Fruit fly (Drosophila melanogaster) whole organism, embryonic: Measurements from ENCODE around the gene Nse1.

Experiments used
- Adf1 ChIP-seq: fragments of 200-800 bp; sonication (Bioruptor generic); IDR thresholded peaks from 2 replicates; pipeline ENCODE4 v1.3.6; 2022; ENCODE audit warnings: missing biosample characterization, missing genetic modification characterization
- CG10267 ChIP-seq: fragments of 200-800 bp; sonication (Bioruptor generic); optimal IDR thresholded peaks from 2 replicates; lab custom pipeline; 2018; ENCODE audit warnings: missing biosample characterization, mild to moderate bottlenecking, missing genetic modification characterization, moderate library complexity
- CG10274 ChIP-seq: fragments of 200-800 bp; sonication (Bioruptor generic); optimal IDR thresholded peaks from 3 replicates; lab custom pipeline; 2017; ENCODE audit warnings: missing biosample characterization, mild to moderate bottlenecking, missing genetic modification characterization
- CG10366 ChIP-seq: fragments of 200-800 bp; sonication (Bioruptor generic); IDR thresholded peaks from 2 replicates; pipeline ENCODE4 v1.3.6; 2022; ENCODE audit warnings: missing biosample characterization, missing genetic modification characterization
- CG12769 ChIP-seq: fragments of 200-800 bp; sonication (Bioruptor generic); optimal IDR thresholded peaks from 2 replicates; lab custom pipeline; 2019; ENCODE audit warnings: missing biosample characterization, mild to moderate bottlenecking, missing genetic modification characterization, moderate library complexity
- CG13123 ChIP-seq: fragments of 200-800 bp; sonication (Bioruptor generic); optimal IDR thresholded peaks from 2 replicates; lab custom pipeline; 2016; ENCODE audit warnings: missing biosample characterization, missing genetic modification characterization
- CG14050 ChIP-seq: fragments of 200-800 bp; sonication (Bioruptor generic); IDR thresholded peaks from 3 replicates; pipeline ENCODE4 v1.3.6; 2022; ENCODE audit warnings: missing biosample characterization, missing genetic modification characterization
- CG15073 ChIP-seq: fragments of 200-800 bp; sonication (Bioruptor generic); optimal IDR thresholded peaks from 2 replicates; lab custom pipeline; 2016; ENCODE audit warnings: missing biosample characterization, missing genetic modification characterization
- CG15479 ChIP-seq: fragments of 200-800 bp; sonication (Bioruptor generic); optimal IDR thresholded peaks from 3 replicates; lab custom pipeline; 2019; ENCODE audit warnings: missing biosample characterization, mild to moderate bottlenecking, missing genetic modification characterization, moderate library complexity
- CG17385 ChIP-seq: fragments of 200-800 bp; sonication (Bioruptor generic); optimal IDR thresholded peaks from 3 replicates; lab custom pipeline; 2018; ENCODE audit warnings: missing biosample characterization, mild to moderate bottlenecking, missing genetic modification characterization
- CG17568 ChIP-seq: fragments of 200-800 bp; sonication (Bioruptor generic); optimal IDR thresholded peaks from 2 replicates; lab custom pipeline; 2018; ENCODE audit warnings: missing biosample characterization, mild to moderate bottlenecking, missing genetic modification characterization, moderate library complexity
- CG18764 ChIP-seq: fragments of 200-800 bp; sonication (Bioruptor generic); optimal IDR thresholded peaks from 3 replicates; lab custom pipeline; 2016; ENCODE audit warnings: missing biosample characterization, missing genetic modification characterization
- CG3163 ChIP-seq: fragments of 200-800 bp; sonication (Bioruptor generic); optimal IDR thresholded peaks from 3 replicates; lab custom pipeline; 2016; ENCODE audit warnings: missing biosample characterization, missing genetic modification characterization
- CG34422 ChIP-seq: fragments of 200-800 bp; sonication (Bioruptor generic); IDR thresholded peaks from 3 replicates; pipeline ENCODE4 v1.3.6; 2022; ENCODE audit warnings: missing biosample characterization, missing genetic modification characterization
- CG4404 ChIP-seq: fragments of 200-800 bp; sonication (Bioruptor generic); IDR thresholded peaks from 2 replicates; pipeline ENCODE4 v1.3.6; 2022; ENCODE audit warnings: missing biosample characterization, missing genetic modification characterization
- CG6272 ChIP-seq: fragments of 200-800 bp; sonication (Bioruptor generic); IDR thresholded peaks from 2 replicates; pipeline ENCODE4 v1.3.6; 2022; ENCODE audit warnings: missing biosample characterization, missing genetic modification characterization
- CG6683 ChIP-seq: fragments of 200-800 bp; sonication (Bioruptor generic); optimal IDR thresholded peaks from 2 replicates; lab custom pipeline; 2017; ENCODE audit warnings: missing biosample characterization, mild to moderate bottlenecking, missing genetic modification characterization, missing genetic modification reagents
- CG6813 ChIP-seq: fragments of 200-800 bp; sonication (Bioruptor generic); optimal IDR thresholded peaks from 2 replicates; lab custom pipeline; 2017; ENCODE audit warnings: missing biosample characterization, missing genetic modification characterization, mild to moderate bottlenecking, moderate library complexity, missing genetic modification reagents
- CG7745 ChIP-seq: fragments of 200-800 bp; sonication (Bioruptor generic); optimal IDR thresholded peaks from 2 replicates; lab custom pipeline; 2018; ENCODE audit warnings: missing biosample characterization, mild to moderate bottlenecking, missing genetic modification characterization, moderate library complexity
- CTCF ChIP-seq: fragments of 200-800 bp; sonication (Bioruptor generic); optimal IDR thresholded peaks from 2 replicates; lab custom pipeline; 2017; ENCODE audit warnings: missing biosample characterization, mild to moderate bottlenecking, missing genetic modification characterization, moderate library complexity
- Doc3 ChIP-seq: fragments of 200-800 bp; sonication (Bioruptor generic); IDR thresholded peaks from 3 replicates; pipeline ENCODE4 v1.3.6; 2022; ENCODE audit warnings: missing biosample characterization, missing genetic modification characterization; ENCODE audit not compliant: partially characterized antibody
- Fer3 ChIP-seq: fragments of 200-800 bp; sonication (Bioruptor generic); optimal IDR thresholded peaks from 2 replicates; lab custom pipeline; 2018; ENCODE audit warnings: missing biosample characterization, mild to moderate bottlenecking, missing genetic modification characterization, moderate library complexity
- H15 ChIP-seq: fragments of 200-800 bp; sonication (Bioruptor generic); IDR thresholded peaks from 3 replicates; pipeline ENCODE4 v1.3.6; 2022; ENCODE audit warnings: missing biosample characterization, missing genetic modification characterization
- HLH3B ChIP-seq: fragments of 200-800 bp; sonication (Bioruptor generic); IDR thresholded peaks from 2 replicates; pipeline ENCODE4 v1.3.6; 2022; ENCODE audit warnings: missing biosample characterization, missing genetic modification characterization
- MTF-1 ChIP-seq: fragments of 200-800 bp; sonication (Bioruptor generic); optimal IDR thresholded peaks from 2 replicates; lab custom pipeline; 2018; ENCODE audit warnings: missing biosample characterization, mild to moderate bottlenecking, missing genetic modification characterization, borderline replicate concordance
- Rfx ChIP-seq: fragments of 200-800 bp; sonication (Bioruptor generic); IDR thresholded peaks from 2 replicates; pipeline ENCODE4 v1.3.6; 2022; ENCODE audit warnings: missing biosample characterization, missing genetic modification characterization
- Rx ChIP-seq: fragments of 200-800 bp; sonication (Bioruptor generic); IDR thresholded peaks from 2 replicates; pipeline ENCODE4 v1.3.6; 2022; ENCODE audit warnings: missing biosample characterization, missing genetic modification characterization
- Sin3A ChIP-seq: fragments of >200 bp; optimal IDR thresholded peaks from 2 replicates; lab custom pipeline; 2018
- Sry-β ChIP-seq: fragments of 200-800 bp; sonication (Bioruptor generic); optimal IDR thresholded peaks from 2 replicates; lab custom pipeline; 2018; ENCODE audit warnings: missing biosample characterization, mild to moderate bottlenecking, missing genetic modification characterization, moderate library complexity
- Tbp ChIP-seq: fragments of >200 bp; optimal IDR thresholded peaks from 2 replicates; lab custom pipeline; 2018; ENCODE audit warnings: missing biosample characterization, missing genetic modification characterization
- br ChIP-seq: fragments of >200 bp; optimal IDR thresholded peaks from 2 replicates; lab custom pipeline; 2017
- btn ChIP-seq: fragments of 200-800 bp; sonication (Bioruptor generic); optimal IDR thresholded peaks from 2 replicates; lab custom pipeline; 2016; ENCODE audit warnings: missing biosample characterization, missing genetic modification characterization
- cad ChIP-seq: fragments of >200 bp; optimal IDR thresholded peaks from 2 replicates; lab custom pipeline; 2017; ENCODE audit warnings: missing biosample characterization, missing genetic modification characterization
- chinmo ChIP-seq: fragments of 200-800 bp; sonication (Bioruptor generic); IDR thresholded peaks from 4 replicates; pipeline ENCODE4 v1.3.6; 2022; ENCODE audit warnings: missing biosample characterization, missing genetic modification characterization; ENCODE audit not compliant: partially characterized antibody
- chm ChIP-seq: fragments of 200-800 bp; sonication (Bioruptor generic); IDR thresholded peaks from 2 replicates; pipeline ENCODE4 v1.3.6; 2022; ENCODE audit warnings: missing biosample characterization, missing genetic modification characterization
- danr ChIP-seq: fragments of 200-800 bp; sonication (Bioruptor generic); IDR thresholded peaks from 2 replicates; pipeline ENCODE4 v1.3.6; 2022; ENCODE audit warnings: missing biosample characterization, missing genetic modification characterization
- disco-r ChIP-seq: fragments of 200-800 bp; sonication (Bioruptor generic); optimal IDR thresholded peaks from 2 replicates; lab custom pipeline; 2016; ENCODE audit warnings: missing biosample characterization, missing genetic modification characterization
- dmrt99B ChIP-seq: fragments of 200-800 bp; sonication (Bioruptor generic); optimal IDR thresholded peaks from 2 replicates; lab custom pipeline; 2018; ENCODE audit warnings: missing biosample characterization, mild to moderate bottlenecking, missing genetic modification characterization, moderate library complexity
- ems ChIP-seq: fragments of 200-800 bp; sonication (Bioruptor generic); optimal IDR thresholded peaks from 3 replicates; lab custom pipeline; 2016; ENCODE audit warnings: missing biosample characterization, missing genetic modification characterization
- gro ChIP-seq: fragments of 200-800 bp; sonication (Bioruptor generic); optimal IDR thresholded peaks from 2 replicates; lab custom pipeline; 2016; ENCODE audit warnings: missing biosample characterization, missing genetic modification characterization
- ham ChIP-seq: fragments of 200-800 bp; sonication (Bioruptor generic); IDR thresholded peaks from 2 replicates; pipeline ENCODE4 v1.3.6; 2022; ENCODE audit warnings: missing biosample characterization, missing genetic modification characterization
- klu ChIP-seq: fragments of 200-800 bp; sonication (Bioruptor generic); IDR thresholded peaks from 2 replicates; pipeline ENCODE4 v1.3.6; 2022; ENCODE audit warnings: missing biosample characterization, missing genetic modification characterization
- luna ChIP-seq: fragments of 200-800 bp; sonication (Bioruptor generic); optimal IDR thresholded peaks from 2 replicates; lab custom pipeline; 2016; ENCODE audit warnings: missing biosample characterization, missing genetic modification characterization
- odd ChIP-seq: fragments of 200-800 bp; sonication (Bioruptor generic); optimal IDR thresholded peaks from 2 replicates; lab custom pipeline; 2017; ENCODE audit warnings: missing biosample characterization, mild to moderate bottlenecking, missing genetic modification characterization
- pho ChIP-seq: fragments of 200-800 bp; sonication (Bioruptor generic); optimal IDR thresholded peaks from 2 replicates; lab custom pipeline; 2016; ENCODE audit warnings: missing biosample characterization, missing genetic modification characterization
- slou ChIP-seq: fragments of 200-800 bp; sonication (Bioruptor generic); optimal IDR thresholded peaks from 3 replicates; lab custom pipeline; 2016; ENCODE audit warnings: missing biosample characterization, missing genetic modification characterization
- sna ChIP-seq: fragments of 200-800 bp; sonication (Bioruptor generic); IDR thresholded peaks from 2 replicates; pipeline ENCODE4 v1.3.6; 2022; ENCODE audit warnings: missing biosample characterization, missing genetic modification characterization; ENCODE audit not compliant: partially characterized antibody
- toy ChIP-seq: fragments of 200-800 bp; sonication (Bioruptor generic); IDR thresholded peaks from 2 replicates; pipeline ENCODE4 v1.3.6; 2022; ENCODE audit warnings: missing biosample characterization, missing genetic modification characterization
- unc-4 ChIP-seq: fragments of 200-800 bp; sonication (Bioruptor generic); IDR thresholded peaks from 2 replicates; pipeline ENCODE4 v1.3.6; 2022; ENCODE audit warnings: missing biosample characterization, missing genetic modification characterization; ENCODE audit not compliant: partially characterized antibody
- zen ChIP-seq: fragments of 200-800 bp; sonication (Bioruptor generic); optimal IDR thresholded peaks from 3 replicates; lab custom pipeline; 2018; ENCODE audit warnings: missing biosample characterization, mild to moderate bottlenecking, missing genetic modification characterization, moderate library complexity
- zfh2 ChIP-seq: fragments of 200-800 bp; sonication (Bioruptor generic); optimal IDR thresholded peaks from 2 replicates; lab custom pipeline; 2016; ENCODE audit warnings: missing biosample characterization, missing genetic modification characterization

The Nse1 gene

DNA sequence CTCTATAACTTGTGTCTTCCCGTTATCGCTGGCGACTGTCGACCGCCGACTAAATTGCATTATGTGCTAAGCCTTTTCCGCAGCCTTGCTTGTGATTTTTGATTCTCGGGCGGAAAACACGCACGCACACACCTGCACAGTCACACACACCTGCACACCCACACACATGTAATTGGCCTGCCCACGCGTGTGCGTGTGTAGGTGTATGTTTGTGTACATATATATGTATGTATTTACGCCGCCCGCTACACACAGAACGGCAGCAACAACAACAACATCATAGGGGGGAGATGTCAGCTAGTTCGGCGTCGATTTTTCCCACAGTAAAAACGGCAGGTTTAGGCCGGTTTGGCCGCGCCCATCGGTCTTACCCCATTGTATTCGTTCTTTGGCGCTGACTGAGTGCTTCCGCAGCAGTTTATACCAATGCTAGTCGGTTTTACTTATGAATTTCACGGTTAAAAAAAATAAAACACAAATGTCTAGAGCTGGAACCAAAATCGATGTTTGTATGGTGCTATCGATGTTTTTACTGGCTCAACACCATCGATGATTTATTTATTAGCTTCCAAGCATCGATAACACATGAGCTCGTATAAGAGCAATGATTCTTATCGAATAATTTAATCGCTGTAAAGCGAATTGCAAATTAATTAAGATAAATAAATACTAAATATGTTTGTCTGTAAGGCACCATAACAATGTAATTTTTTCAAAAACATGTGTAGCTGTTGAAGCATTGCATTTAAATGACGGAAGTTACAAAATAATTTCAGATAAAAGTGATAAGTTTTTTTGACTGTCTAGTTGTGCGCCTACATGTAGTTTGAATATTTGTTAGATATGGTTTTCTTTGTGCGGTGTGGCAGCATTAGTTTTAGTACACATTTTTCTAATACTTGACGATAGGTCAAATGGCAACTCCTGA lies 45.7 kb upstream of the Nse1 start, which contains the start of gene homer (continued):
- TF ChIP-seq toy (GFP tag; lab: Robert Waterston, UW): no peak
- no peak for TF ChIP-seq cad
- no peak for TF ChIP-seq CTCF
- no peak for TF ChIP-seq luna
- no peak for TF ChIP-seq br (lab: Kevin White, UChicago)
- TF ChIP-seq CG3163: no peak
- no peak for TF ChIP-seq CG14050 (GFP tag; lab: Robert Waterston, UW)
- no peak for TF ChIP-seq HLH3B (GFP tag; lab: Robert Waterston, UW)
- peak; percentile 8 for TF ChIP-seq CG12769
- peak; percentile 46; the same call in 1 of the 2 replicates for TF ChIP-seq Adf1
- TF ChIP-seq disco-r: no peak
- TF ChIP-seq zen (tag; lab: Kevin White, UChicago): peak; percentile 38
- TF ChIP-seq Fer3 (tag; lab: Kevin White, UChicago): no peak
- no peak for TF ChIP-seq CG10274 (GFP tag; lab: Kevin White, UChicago)
- no peak for TF ChIP-seq CG18764 (GFP tag; lab: Kevin White, UChicago)
- TF ChIP-seq slou (GFP tag; lab: Kevin White, UChicago): no peak
- TF ChIP-seq zfh2: no peak
- no peak for TF ChIP-seq klu
- no peak for TF ChIP-seq odd
- no peak for TF ChIP-seq CG17568 (GFP tag; lab: Kevin White, UChicago)
- peak; percentile 28 for TF ChIP-seq CG10267
- TF ChIP-seq Rx: no peak
- no peak for TF ChIP-seq dmrt99B (tag; lab: Kevin White, UChicago)
- TF ChIP-seq CG34422 (GFP tag; lab: Robert Waterston, UW): peak; percentile 79; the same call in 2 of the 3 replicates
- peak; percentile 92; the same call in 3 of the 4 replicates for TF ChIP-seq chinmo
- TF ChIP-seq CG7745: peak; percentile 72
- no peak for TF ChIP-seq CG4404 (GFP tag; lab: Robert Waterston, UW)
- no peak for TF ChIP-seq CG13123 (GFP tag; lab: Kevin White, UChicago)
- peak; percentile 51 for TF ChIP-seq Sin3A
- TF ChIP-seq CG10366 (GFP tag; lab: Robert Waterston, UW): no peak
- TF ChIP-seq chm (GFP tag; lab: Robert Waterston, UW): no peak
- no peak for TF ChIP-seq CG6813 (GFP tag; lab: Kevin White, UChicago)
- TF ChIP-seq CG6683 (GFP tag; lab: Kevin White, UChicago): no peak
- no peak for TF ChIP-seq ham (GFP tag; lab: Robert Waterston, UW)
- no peak for TF ChIP-seq CG17385 (GFP tag; lab: Kevin White, UChicago)
- TF ChIP-seq CG15479 (GFP tag; lab: Kevin White, UChicago): no peak
- no peak for TF ChIP-seq CG15073
- no peak for TF ChIP-seq pho
- TF ChIP-seq sna: peak; percentile 86; the same call in 1 of the 2 replicates
- no peak for TF ChIP-seq Tbp (GFP tag; lab: Kevin White, UChicago)
- no peak for TF ChIP-seq gro (GFP tag; lab: Kevin White, UChicago)
- TF ChIP-seq btn: no peak
- TF ChIP-seq danr (GFP tag; lab: Robert Waterston, UW): no peak
- no peak for TF ChIP-seq H15
- peak; percentile 23; the same call in 1 of the 2 replicates for TF ChIP-seq Rfx (GFP tag; lab: Robert Waterston, UW)
- no peak for TF ChIP-seq ems (GFP tag; lab: Kevin White, UChicago)
- peak; percentile 86 for TF ChIP-seq unc-4
- no peak for TF ChIP-seq MTF-1 (GFP tag; lab: Kevin White, UChicago)
- TF ChIP-seq CG6272 (GFP tag; lab: Robert Waterston, UW): no peak
- TF ChIP-seq Sry-β: no peak
- TF ChIP-seq Doc3 (GFP tag; lab: Robert Waterston, UW): peak; percentile 78
